Worm (Caenorhabditis elegans): ENCODE data around the gene T26H5.10.

Gene T26H5.10

ce11 chrV:15454322-15454721 lies 10.7 kb upstream of the T26H5.10 start:
- TF ChIP-seq jun-1 (tag; optimal IDR thresholded peaks at IDR 0.05) (no peak), lsy-2 (tag; optimal IDR thresholded peaks at IDR 0.05) (no peak), hlh-17 (GFP tag; optimal IDR thresholded peaks at IDR 0.05; ENCODE audit: borderline replicate concordance) (no peak), nhr-11 (tag; optimal IDR thresholded peaks at IDR 0.05) (no peak), grh-1 (GFP tag; IDR thresholded peaks at IDR 0.05) (no peak), nhr-85 (tag) (peak; percentile 22)

ce11 chrV:15451421-15451820 lies 7.8 kb upstream of the T26H5.10 start, which contains the start of gene srw-33:
Gene srw-33 (minus strand): TSS chrV:15451521.
- TF ChIP-seq vab-15 (tag; optimal IDR thresholded peaks at IDR 0.05) = no peak
- TF ChIP-seq dsc-1 (tag; optimal IDR thresholded peaks at IDR 0.05) = no peak
- no peak for TF ChIP-seq efl-3 (GFP tag; optimal IDR thresholded peaks at IDR 0.05)
- no peak for TF ChIP-seq aha-1 (tag; optimal IDR thresholded peaks at IDR 0.05)
- no peak for TF ChIP-seq sup-37 (GFP tag; optimal IDR thresholded peaks at IDR 0.05)
- TF ChIP-seq pqm-1 (tag; optimal IDR thresholded peaks at IDR 0.05) = no peak
- TF ChIP-seq nhr-77 (tag; optimal IDR thresholded peaks at IDR 0.05) = no peak
- TF ChIP-seq lin-14 (GFP tag; optimal IDR thresholded peaks at IDR 0.05) = no peak
- no peak for TF ChIP-seq mef-2 (tag; optimal IDR thresholded peaks at IDR 0.05)

ce11 chrV:15448865-15449264 lies 5.3 kb upstream of the T26H5.10 start, which contains the start of gene T26H5.14:
Gene T26H5.14 (plus strand): TSS chrV:15449165.
- no peak for TF ChIP-seq ces-1 (GFP tag; optimal IDR thresholded peaks at IDR 0.05)
- no peak for TF ChIP-seq sup-37 (GFP tag; optimal IDR thresholded peaks at IDR 0.05)
- no peak for TF ChIP-seq C34B4.2 (tag; optimal IDR thresholded peaks at IDR 0.05)
- TF ChIP-seq mdl-1 (tag; optimal IDR thresholded peaks at IDR 0.05) = no peak
- TF ChIP-seq lir-3 (tag; optimal IDR thresholded peaks at IDR 0.05; ENCODE audit: poor library complexity) = no peak
- TF ChIP-seq nhr-28 (tag; optimal IDR thresholded peaks at IDR 0.05) = no peak
- no peak for TF ChIP-seq tlp-1 (tag; optimal IDR thresholded peaks at IDR 0.05)
- TF ChIP-seq fos-1 (tag; optimal IDR thresholded peaks at IDR 0.05) = no peak
- TF ChIP-seq mep-1 (tag; optimal IDR thresholded peaks at IDR 0.05) = no peak
- TF ChIP-seq vab-15 (tag; optimal IDR thresholded peaks at IDR 0.05) = no peak
- TF ChIP-seq mef-2 (tag; optimal IDR thresholded peaks at IDR 0.05) = no peak
- no peak for TF ChIP-seq nhr-12 (tag; optimal IDR thresholded peaks at IDR 0.05)
- TF ChIP-seq hpl-2 (GFP tag; optimal IDR thresholded peaks at IDR 0.05) = no peak
- TF ChIP-seq Y116A8C.19 (tag; optimal IDR thresholded peaks at IDR 0.05; ENCODE audit: borderline replicate concordance) = no peak
- no peak for TF ChIP-seq fkh-10 (GFP tag; optimal IDR thresholded peaks at IDR 0.05)
- TF ChIP-seq pag-3 (tag; optimal IDR thresholded peaks at IDR 0.05; ENCODE audit: borderline replicate concordance, insufficient read depth) = no peak
- no peak for TF ChIP-seq zip-4 (GFP tag; optimal IDR thresholded peaks at IDR 0.05)

- no peak for TF ChIP-seq efl-1 (optimal IDR thresholded peaks at IDR 0.05)
- peak in 1 of 2 experiments; percentile 73 for TF ChIP-seq efl-1 (GFP tag; optimal IDR thresholded peaks at IDR 0.05 in 1 of 2)
- TF ChIP-seq sup-37 (GFP tag; optimal IDR thresholded peaks at IDR 0.05) = no peak
- peak; percentile 95 for TF ChIP-seq elt-2 (tag; optimal IDR thresholded peaks at IDR 0.05)
- no peak for TF ChIP-seq efl-3 (GFP tag; optimal IDR thresholded peaks at IDR 0.05)
Observed at ce11 chrV:15448408-15448807, 4.8 kb upstream of the T26H5.10 start, which contains the start of gene T26H5.4. Gene T26H5.4 (minus strand): TSS chrV:15448701.

ce11 chrV:15445437-15445836 lies 1.8 kb upstream of the T26H5.10 start, which contains the start of gene srh-239:
Gene srh-239 (plus strand): TSS chrV:15445737.
- TF ChIP-seq ztf-11 (tag; optimal IDR thresholded peaks at IDR 0.05) (no peak), unc-130 (tag; optimal IDR thresholded peaks at IDR 0.05) (no peak), isw-1 (GFP tag; IDR thresholded peaks at IDR 0.05) (no peak), ceh-90 (tag; optimal IDR thresholded peaks at IDR 0.05) (no peak), blmp-1 (tag; optimal IDR thresholded peaks at IDR 0.05) (no peak)

Data from whole organism, L1 larva.